Fruit fly (Drosophila melanogaster): Measurements from ENCODE around the gene CG33642.

Gene CG33642

dm6 chr2L:13570982-13571426, 41.2 kb downstream of the CG33642 start (continued):
- TF ChIP-seq E2f2 (GFP tag; IDR thresholded peaks at IDR 0.05) (0 out of 2 replicates have a peak, but pooled peaks have one; percentile 14), CG6689 (GFP tag; IDR thresholded peaks at IDR 0.05) (peak; percentile 64), fd102C (GFP tag; optimal IDR thresholded peaks at IDR 0.05) (no peak), cato (GFP tag; optimal IDR thresholded peaks at IDR 0.05; ENCODE audit: borderline replicate concordance) (peak; percentile 0), lab (GFP tag; optimal IDR thresholded peaks at IDR 0.05) (peak; percentile 40), Sox100B (GFP tag; optimal IDR thresholded peaks at IDR 0.05) (peak; percentile 53), CG3838 (GFP tag; optimal IDR thresholded peaks at IDR 0.05) (no peak), odd (GFP tag; optimal IDR thresholded peaks at IDR 0.05) (peak; percentile 4), sc (optimal IDR thresholded peaks at IDR 0.05) (no peak), sc (GFP tag; optimal IDR thresholded peaks at IDR 0.05) (peak; percentile 5), nau (GFP tag; optimal IDR thresholded peaks at IDR 0.05) (peak; percentile 45), NFAT (GFP tag; IDR thresholded peaks at IDR 0.05) (no peak), D19A (tag; optimal IDR thresholded peaks at IDR 0.05) (peak; percentile 28), NC2α (GFP tag; optimal IDR thresholded peaks at IDR 0.05) (no peak), CG32767 (GFP tag; IDR thresholded peaks at IDR 0.05) (0 out of 2 replicates have a peak, but pooled peaks have one; percentile 9), kah (GFP tag; optimal IDR thresholded peaks at IDR 0.05) (no peak), CG13296 (GFP tag; optimal IDR thresholded peaks at IDR 0.05) (peak; percentile 11), gcm (GFP tag; optimal IDR thresholded peaks at IDR 0.05) (peak; percentile 36), Ssrp (tag; optimal IDR thresholded peaks at IDR 0.05) (peak; percentile 31), CG32772 (GFP tag; IDR thresholded peaks at IDR 0.05) (0 out of 2 replicates have a peak, but pooled peaks have one; percentile 1), gem (tag; optimal IDR thresholded peaks at IDR 0.05) (peak; percentile 61), CG4424 (GFP tag; optimal IDR thresholded peaks at IDR 0.05) (peak; percentile 60), Max (GFP tag; optimal IDR thresholded peaks at IDR 0.05) (peak; percentile 4), phol (tag; optimal IDR thresholded peaks at IDR 0.05) (peak; percentile 72), dmrt99B (tag; optimal IDR thresholded peaks at IDR 0.05) (peak; percentile 63), bbx (GFP tag; IDR thresholded peaks at IDR 0.05; ENCODE audit: partially characterized antibody) (no peak), Asciz (GFP tag; optimal IDR thresholded peaks at IDR 0.05) (peak; percentile 39), CG2678 (tag; optimal IDR thresholded peaks at IDR 0.05) (peak; percentile 67), Lim3 (GFP tag; IDR thresholded peaks at IDR 0.05) (no peak), CG6254 (GFP tag; optimal IDR thresholded peaks at IDR 0.05) (peak; percentile 58), corto (GFP tag; optimal IDR thresholded peaks at IDR 0.05) (peak; percentile 15), CG10979 (tag; optimal IDR thresholded peaks at IDR 0.05) (peak; percentile 55), nom (GFP tag; optimal IDR thresholded peaks at IDR 0.05) (peak; percentile 89), CG12104 (GFP tag; optimal IDR thresholded peaks at IDR 0.05) (peak; percentile 12), Awh (GFP tag; IDR thresholded peaks at IDR 0.05) (no peak), gsb-n (tag; optimal IDR thresholded peaks at IDR 0.05) (peak; percentile 10), CG8388 (GFP tag; optimal IDR thresholded peaks at IDR 0.05) (peak; percentile 35), kay (GFP tag; optimal IDR thresholded peaks at IDR 0.05) (no peak), ind (GFP tag; optimal IDR thresholded peaks at IDR 0.05) (peak; percentile 4), CG9437 (GFP tag; optimal IDR thresholded peaks at IDR 0.05) (peak; percentile 23), chif (GFP tag; optimal IDR thresholded peaks at IDR 0.05) (peak in 1 of 2 experiments; percentile 8), CG7357 (GFP tag; IDR thresholded peaks at IDR 0.05) (0 out of 3 replicates have a peak, but pooled peaks have one; percentile 28), CG1529 (GFP tag; optimal IDR thresholded peaks at IDR 0.05) (peak; percentile 44), zfh1 (GFP tag; IDR thresholded peaks at IDR 0.05) (0 out of 3 replicates have a peak, but pooled peaks have one; percentile 23), CG12391 (tag; optimal IDR thresholded peaks at IDR 0.05) (peak; percentile 43), CG2875 (GFP tag; optimal IDR thresholded peaks at IDR 0.05) (peak; percentile 21), Fer1 (GFP tag; optimal IDR thresholded peaks at IDR 0.05) (peak; percentile 9), hkb (optimal IDR thresholded peaks at IDR 0.05) (no peak), hkb (GFP tag; IDR thresholded peaks at IDR 0.05) (peak; percentile 54), CG3281 (GFP tag; optimal IDR thresholded peaks at IDR 0.05) (no peak)

Data from whole organism, embryonic.